Worm (Caenorhabditis elegans) whole organism, midembryonic: ENCODE data around the gene F53F4.2.

Experiments used
- klf-2 ChIP-seq: fragments of 200-800 bp; sonication (Bioruptor generic); conservative IDR thresholded peaks from 2 replicates; pipeline ENCODE4 v1.3.6; 2022; ENCODE audit warnings: missing genetic modification reagents, missing genetic modification characterization, missing compliant biosample characterization
- ztf-23 ChIP-seq: fragments of 200-800 bp; sonication (Bioruptor generic); IDR thresholded peaks from 2 replicates; pipeline ENCODE4 v1.3.6; 2022; ENCODE audit warnings: missing genetic modification reagents, missing genetic modification characterization, missing compliant biosample characterization

DNA sequence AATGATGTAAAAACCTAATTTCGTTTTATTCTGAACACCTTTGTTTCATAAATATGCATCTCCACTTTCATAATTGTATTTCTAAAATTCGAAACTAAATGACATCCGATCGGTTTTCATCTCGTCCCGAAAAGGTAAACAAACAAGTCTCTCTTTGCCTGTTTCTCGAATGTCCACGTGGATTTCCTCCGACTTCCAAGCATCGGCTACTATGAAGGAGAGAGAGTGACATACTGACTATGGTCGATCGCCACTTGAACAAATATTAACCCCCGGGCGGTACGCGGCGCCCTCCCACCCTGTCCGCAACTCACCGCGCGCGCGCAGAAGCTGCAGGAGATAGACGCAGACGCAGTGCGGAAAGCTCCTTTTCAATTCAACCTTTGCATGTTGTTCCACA is 13.5 kb downstream of the F53F4.2 start:
- TF ChIP-seq ztf-23 (GFP tag; lab: Robert Waterston, UW) (peak; percentile 43; the same call in 1 of the 2 replicates), klf-2 (GFP tag; lab: Robert Waterston, UW) (no peak)
